Fruit fly (Drosophila melanogaster) whole organism, embryonic: ENCODE measurements around the gene Papss.

ENCODE experiments used
- Awh ChIP-seq: fragments of 200-800 bp; sonication (Bioruptor generic); IDR thresholded peaks from 2 replicates; pipeline ENCODE4, ENCODE4 v1.3.6; 2022; ENCODE audit warnings: missing biosample characterization, missing genetic modification characterization
- BtbVII ChIP-seq: fragments of 200-800 bp; sonication (Bioruptor generic); optimal IDR thresholded peaks from 3 replicates; lab custom pipeline; 2017; ENCODE audit warnings: missing biosample characterization, mild to moderate bottlenecking, missing genetic modification characterization
- CG1024 ChIP-seq: fragments of 200-800 bp; sonication (Bioruptor generic); IDR thresholded peaks from 2 replicates; pipeline ENCODE4 v1.3.6; 2022; ENCODE audit warnings: missing biosample characterization, missing genetic modification characterization
- CG10267 ChIP-seq: fragments of 200-800 bp; sonication (Bioruptor generic); optimal IDR thresholded peaks from 2 replicates; lab custom pipeline; 2018; ENCODE audit warnings: missing biosample characterization, mild to moderate bottlenecking, missing genetic modification characterization, moderate library complexity
- CG10366 ChIP-seq: fragments of 200-800 bp; sonication (Bioruptor generic); IDR thresholded peaks from 2 replicates; pipeline ENCODE4 v1.3.6; 2022; ENCODE audit warnings: missing biosample characterization, missing genetic modification characterization
- CG10543 ChIP-seq: fragments of 200-800 bp; sonication (Bioruptor generic); optimal IDR thresholded peaks from 3 replicates; lab custom pipeline; 2017; ENCODE audit warnings: missing biosample characterization, mild to moderate bottlenecking, missing genetic modification characterization, moderate library complexity
- CG10565 ChIP-seq: fragments of 200-800 bp; sonication (Bioruptor generic); optimal IDR thresholded peaks from 3 replicates; lab custom pipeline; 2016; ENCODE audit warnings: missing biosample characterization, mild to moderate bottlenecking, missing genetic modification characterization
- CG1233 ChIP-seq: fragments of 200-800 bp; sonication (Bioruptor generic); optimal IDR thresholded peaks from 4 replicates; lab custom pipeline; 2018; ENCODE audit warnings: missing biosample characterization, mild to moderate bottlenecking, missing genetic modification characterization
- CG12744 ChIP-seq: fragments of 200-800 bp; sonication (Bioruptor generic); optimal IDR thresholded peaks from 2 replicates; lab custom pipeline; 2016; ENCODE audit warnings: missing biosample characterization, missing genetic modification characterization
- CG14860 ChIP-seq: fragments of 200-800 bp; sonication (Bioruptor generic); IDR thresholded peaks from 3 replicates; pipeline ENCODE4 v1.3.6; 2022; ENCODE audit warnings: missing biosample characterization, missing genetic modification characterization; ENCODE audit not compliant: partially characterized antibody
- CG14965 ChIP-seq: fragments of 200-800 bp; sonication (Bioruptor generic); optimal IDR thresholded peaks from 2 replicates; lab custom pipeline; 2016; ENCODE audit warnings: missing biosample characterization, missing genetic modification characterization, borderline replicate concordance
- CG15011 ChIP-seq: fragments of 200-800 bp; sonication (Bioruptor generic); optimal IDR thresholded peaks from 3 replicates; lab custom pipeline; 2018; ENCODE audit warnings: missing biosample characterization, mild to moderate bottlenecking, missing genetic modification characterization
- CG1602 ChIP-seq: fragments of 200-800 bp; sonication (Bioruptor generic); optimal IDR thresholded peaks from 3 replicates; lab custom pipeline; 2016; ENCODE audit warnings: missing biosample characterization, missing genetic modification characterization
- CG16813 ChIP-seq: fragments of 200-800 bp; sonication (Bioruptor generic); IDR thresholded peaks from 3 replicates; pipeline ENCODE4 v1.3.6; 2022; ENCODE audit warnings: missing biosample characterization, missing genetic modification characterization; ENCODE audit not compliant: partially characterized antibody
- CG17385 ChIP-seq: fragments of 200-800 bp; sonication (Bioruptor generic); optimal IDR thresholded peaks from 3 replicates; lab custom pipeline; 2018; ENCODE audit warnings: missing biosample characterization, mild to moderate bottlenecking, missing genetic modification characterization
- CG18476 ChIP-seq: fragments of 200-800 bp; sonication (Bioruptor generic); optimal IDR thresholded peaks from 2 replicates; lab custom pipeline; 2016; ENCODE audit warnings: missing biosample characterization, mild to moderate bottlenecking, missing genetic modification characterization
- CG18619 ChIP-seq: fragments of 200-800 bp; sonication (Bioruptor generic); optimal IDR thresholded peaks from 3 replicates; lab custom pipeline; 2017; ENCODE audit warnings: missing biosample characterization, mild to moderate bottlenecking, missing genetic modification characterization
- CG30020 ChIP-seq: fragments of 200-800 bp; optimal IDR thresholded peaks from 2 replicates; lab custom pipeline; 2019; ENCODE audit warnings: missing biosample characterization, mild to moderate bottlenecking, missing genetic modification characterization, moderate library complexity
- CG30431 ChIP-seq: fragments of 200-800 bp; sonication (Bioruptor generic); optimal IDR thresholded peaks from 2 replicates; lab custom pipeline; 2017; ENCODE audit warnings: missing biosample characterization, missing genetic modification characterization
- CG31224 ChIP-seq: fragments of 200-800 bp; sonication (Bioruptor generic); IDR thresholded peaks from 2 replicates; pipeline ENCODE4 v1.3.6; 2022; ENCODE audit warnings: missing biosample characterization, missing genetic modification characterization
- CG34224 ChIP-seq: fragments of 200-800 bp; sonication (Bioruptor generic); IDR thresholded peaks from 3 replicates; pipeline ENCODE4 v1.3.6; 2022; ENCODE audit warnings: missing biosample characterization, missing genetic modification characterization; ENCODE audit not compliant: partially characterized antibody
- CG3847 ChIP-seq: fragments of 200-800 bp; sonication (Bioruptor generic); IDR thresholded peaks from 2 replicates; pipeline ENCODE4 v1.3.6; 2022; ENCODE audit warnings: missing biosample characterization, missing genetic modification characterization
- CG4854 ChIP-seq: fragments of 200-800 bp; sonication (Bioruptor generic); optimal IDR thresholded peaks from 2 replicates; lab custom pipeline; 2016; ENCODE audit warnings: missing biosample characterization, missing genetic modification characterization, inconsistent platforms
- CG7556 ChIP-seq: fragments of 200-800 bp; sonication (Bioruptor generic); optimal IDR thresholded peaks from 2 replicates; lab custom pipeline; 2017; ENCODE audit warnings: missing biosample characterization, mild to moderate bottlenecking, missing genetic modification characterization
- CG9437 ChIP-seq: fragments of 200-800 bp; sonication (Bioruptor generic); optimal IDR thresholded peaks from 2 replicates; lab custom pipeline; 2018; ENCODE audit warnings: missing biosample characterization, mild to moderate bottlenecking, missing genetic modification characterization
- CG9817 ChIP-seq: fragments of 200-800 bp; sonication (Bioruptor generic); optimal IDR thresholded peaks from 2 replicates; lab custom pipeline; 2018; ENCODE audit warnings: missing biosample characterization, mild to moderate bottlenecking, missing genetic modification characterization, moderate library complexity
- Camta ChIP-seq: fragments of 200-800 bp; sonication (Bioruptor generic); optimal IDR thresholded peaks from 2 replicates; lab custom pipeline; 2016; ENCODE audit warnings: missing biosample characterization, missing genetic modification characterization
- D ChIP-seq, 2 experiments: fragments of 200-800 bp in 1 of 2; fragments of >200 bp in 1 of 2; sonication (Bioruptor generic) in 1 of 2; optimal IDR thresholded peaks; 2 replicates in 1 of 2; 3 replicates in 1 of 2; lab custom pipeline; 2017; ENCODE audit warnings: mild to moderate bottlenecking in 1 of 2, missing biosample characterization in 1 of 2, missing genetic modification characterization in 1 of 2, missing genetic modification reagents in 1 of 2
- HLH54F ChIP-seq: fragments of 200-800 bp; sonication (Bioruptor generic); optimal IDR thresholded peaks from 3 replicates; lab custom pipeline; 2016; ENCODE audit warnings: missing biosample characterization, missing genetic modification characterization
- HmgZ ChIP-seq: fragments of 200-800 bp; sonication (Bioruptor generic); optimal IDR thresholded peaks from 2 replicates; lab custom pipeline; 2018; ENCODE audit warnings: missing biosample characterization, mild to moderate bottlenecking, missing genetic modification characterization
- Hr78 ChIP-seq, 2 experiments: fragments of 200-800 bp in 1 of 2; fragments of >200 bp in 1 of 2; sonication (Bioruptor generic) in 1 of 2; optimal IDR thresholded peaks; 2 replicates each; lab custom pipeline; 2017 to 2019; ENCODE audit warnings: missing biosample characterization in 2 of 2, missing genetic modification characterization in 2 of 2, mild to moderate bottlenecking in 1 of 2, moderate library complexity in 1 of 2
- amos ChIP-seq: fragments of 200-800 bp; sonication (Bioruptor generic); IDR thresholded peaks from 2 replicates; pipeline ENCODE4 v1.3.6; 2022; ENCODE audit warnings: missing biosample characterization, missing genetic modification characterization; ENCODE audit not compliant: partially characterized antibody
- az2 ChIP-seq: fragments of 200-800 bp; sonication (Bioruptor generic); optimal IDR thresholded peaks from 3 replicates; lab custom pipeline; 2016; ENCODE audit warnings: missing biosample characterization, missing genetic modification characterization
- bbx ChIP-seq: fragments of 200-800 bp; sonication (Bioruptor generic); IDR thresholded peaks from 2 replicates; pipeline ENCODE4 v1.3.6; 2022; ENCODE audit warnings: missing biosample characterization, missing genetic modification characterization; ENCODE audit not compliant: partially characterized antibody
- crol ChIP-seq: fragments of 200-800 bp; sonication (Bioruptor generic); IDR thresholded peaks from 2 replicates; pipeline ENCODE4 v1.3.6; 2022; ENCODE audit warnings: missing biosample characterization, missing genetic modification characterization
- dysf ChIP-seq: fragments of 200-800 bp; sonication (Bioruptor generic); IDR thresholded peaks from 3 replicates; pipeline ENCODE4 v1.3.6; 2022; ENCODE audit warnings: missing biosample characterization, missing genetic modification characterization
- esg ChIP-seq: fragments of 200-800 bp; sonication (Bioruptor generic); conservative IDR thresholded peaks from 2 replicates; pipeline ENCODE4 v1.3.6; 2022; ENCODE audit warnings: missing biosample characterization, missing genetic modification characterization
- ewg ChIP-seq: fragments of 200-800 bp; sonication (Bioruptor generic); optimal IDR thresholded peaks from 3 replicates; lab custom pipeline; 2017; ENCODE audit warnings: mild to moderate bottlenecking, missing biosample characterization, missing genetic modification reagents, missing genetic modification characterization
- gce ChIP-seq: fragments of 200-800 bp; sonication (Bioruptor generic); IDR thresholded peaks from 3 replicates; pipeline ENCODE4 v1.3.6; 2022; ENCODE audit warnings: missing biosample characterization, missing genetic modification characterization
- grau ChIP-seq: fragments of 200-800 bp; optimal IDR thresholded peaks from 3 replicates; lab custom pipeline; 2019; ENCODE audit warnings: missing biosample characterization, mild to moderate bottlenecking, missing genetic modification characterization, moderate library complexity
- lilli ChIP-seq: fragments of 200-800 bp; sonication (Bioruptor generic); optimal IDR thresholded peaks from 3 replicates; lab custom pipeline; 2016; ENCODE audit warnings: missing biosample characterization, missing genetic modification characterization
- nau ChIP-seq: fragments of 200-800 bp; sonication (Bioruptor generic); optimal IDR thresholded peaks from 3 replicates; lab custom pipeline; 2017; ENCODE audit warnings: missing biosample characterization, mild to moderate bottlenecking, missing genetic modification characterization, missing genetic modification reagents
- nom ChIP-seq: fragments of 200-800 bp; sonication (Bioruptor generic); optimal IDR thresholded peaks from 2 replicates; lab custom pipeline; 2017; ENCODE audit warnings: missing biosample characterization, missing genetic modification characterization, mild to moderate bottlenecking, moderate library complexity, missing genetic modification reagents
- sisA ChIP-seq: fragments of 200-800 bp; sonication (Bioruptor generic); IDR thresholded peaks from 2 replicates; pipeline ENCODE4 v1.3.6; 2022; ENCODE audit warnings: missing biosample characterization, missing genetic modification characterization
- sr ChIP-seq: fragments of 200-800 bp; sonication (Bioruptor generic); IDR thresholded peaks from 3 replicates; pipeline ENCODE4 v1.3.6; 2022; ENCODE audit warnings: missing biosample characterization, missing genetic modification characterization
- toy ChIP-seq: fragments of 200-800 bp; sonication (Bioruptor generic); IDR thresholded peaks from 2 replicates; pipeline ENCODE4 v1.3.6; 2022; ENCODE audit warnings: missing biosample characterization, missing genetic modification characterization
- ttk ChIP-seq: fragments of 200-800 bp; sonication (Bioruptor generic); IDR thresholded peaks from 2 replicates; pipeline ENCODE4 v2.1.2; 2022; ENCODE audit warnings: missing biosample characterization, missing genetic modification characterization
- vnd ChIP-seq: fragments of 200-800 bp; sonication (Bioruptor generic); IDR thresholded peaks from 3 replicates; pipeline ENCODE4 v1.3.6; 2022; ENCODE audit warnings: missing biosample characterization, missing genetic modification characterization; ENCODE audit not compliant: partially characterized antibody

Papss gene

dm6 chr3L:19909234-19910053 lies 64.4 kb downstream of the Papss start (continued):
- TF ChIP-seq bbx, result no peak
- peak; percentile 38 for TF ChIP-seq CG30020 (tag; lab: Kevin White, UChicago)
- TF ChIP-seq CG12744 (GFP tag; lab: Kevin White, UChicago), result no peak
- TF ChIP-seq CG10267 (tag; lab: Kevin White, UChicago), result peak; percentile 68
- TF ChIP-seq amos (GFP tag; lab: Robert Waterston, UW), result peak; percentile 42; the same call in 1 of the 2 replicates
- TF ChIP-seq esg (GFP tag; lab: Robert Waterston, UW), result no peak
- TF ChIP-seq CG7556 (GFP tag; lab: Kevin White, UChicago), result no peak
- no peak for TF ChIP-seq CG10565
- TF ChIP-seq vnd, result no peak
- no peak for TF ChIP-seq CG1024
- no peak for TF ChIP-seq Camta (GFP tag; lab: Kevin White, UChicago)
- no peak for TF ChIP-seq sr (GFP tag; lab: Robert Waterston, UW)
- TF ChIP-seq sisA (GFP tag; lab: Robert Waterston, UW), result no peak
- TF ChIP-seq crol (GFP tag; lab: Robert Waterston, UW), result no peak
- TF ChIP-seq CG30431 (GFP tag; lab: Kevin White, UChicago), result no peak
- TF ChIP-seq Awh (GFP tag; lab: Robert Waterston, UW), result no peak
- no peak for TF ChIP-seq CG15011
- TF ChIP-seq CG10366 (GFP tag; lab: Robert Waterston, UW), result no peak
- no peak for TF ChIP-seq toy
- no peak for TF ChIP-seq CG14860 (GFP tag; lab: Robert Waterston, UW)
- TF ChIP-seq nom (GFP tag; lab: Kevin White, UChicago), result no peak
- TF ChIP-seq CG34224 (GFP tag; lab: Robert Waterston, UW), result no peak
- TF ChIP-seq CG4854 (GFP tag; lab: Kevin White, UChicago), result no peak
- TF ChIP-seq ewg, result peak; percentile 9
- TF ChIP-seq CG31224 (GFP tag; lab: Robert Waterston, UW), result no peak
- TF ChIP-seq CG1233, result peak; percentile 26
- TF ChIP-seq az2 (GFP tag; lab: Kevin White, UChicago), result no peak
- peak; percentile 29 for TF ChIP-seq BtbVII (GFP tag; lab: Kevin White, UChicago)
- no peak for TF ChIP-seq CG10543
- TF ChIP-seq HmgZ (tag; lab: Kevin White, UChicago), result peak; percentile 33
- no peak for TF ChIP-seq CG14965 (GFP tag; lab: Kevin White, UChicago)
- TF ChIP-seq HLH54F, result no peak
- TF ChIP-seq lilli (GFP tag; lab: Kevin White, UChicago), result no peak
- TF ChIP-seq D (optimal IDR thresholded peaks at IDR 0.05; lab: Kevin White, UChicago), result no peak
- no peak for TF ChIP-seq D (GFP tag; optimal IDR thresholded peaks at IDR 0.05; lab: Kevin White, UChicago)
- TF ChIP-seq CG18476 (GFP tag; lab: Kevin White, UChicago), result no peak
- TF ChIP-seq CG1602 (GFP tag; lab: Kevin White, UChicago), result no peak
- 0 out of 3 replicates have a peak, but pooled peaks have one; percentile 6 for TF ChIP-seq CG16813 (GFP tag; lab: Robert Waterston, UW)
- TF ChIP-seq dysf, result no peak
- TF ChIP-seq Hr78 (GFP tag; optimal IDR thresholded peaks at IDR 0.05; lab: Kevin White, UChicago), result no peak
- no peak for TF ChIP-seq nau (GFP tag; lab: Kevin White, UChicago)
- no peak for TF ChIP-seq gce (GFP tag; lab: Robert Waterston, UW)
- TF ChIP-seq CG18619 (GFP tag; lab: Kevin White, UChicago), result no peak
- TF ChIP-seq CG17385 (GFP tag; lab: Kevin White, UChicago), result no peak
- TF ChIP-seq CG9817 (tag; lab: Kevin White, UChicago), result no peak
- TF ChIP-seq ttk (GFP tag; lab: Robert Waterston, UW), result no peak
- TF ChIP-seq CG3847 (GFP tag; lab: Robert Waterston, UW), result peak; percentile 41
- TF ChIP-seq grau (tag; lab: Kevin White, UChicago), result peak; percentile 34
- no peak for TF ChIP-seq CG9437 (GFP tag; lab: Kevin White, UChicago)
